Worm (Caenorhabditis elegans): Measurements from ENCODE around the gene C46F11.6.

C46F11.6 gene

DNA sequence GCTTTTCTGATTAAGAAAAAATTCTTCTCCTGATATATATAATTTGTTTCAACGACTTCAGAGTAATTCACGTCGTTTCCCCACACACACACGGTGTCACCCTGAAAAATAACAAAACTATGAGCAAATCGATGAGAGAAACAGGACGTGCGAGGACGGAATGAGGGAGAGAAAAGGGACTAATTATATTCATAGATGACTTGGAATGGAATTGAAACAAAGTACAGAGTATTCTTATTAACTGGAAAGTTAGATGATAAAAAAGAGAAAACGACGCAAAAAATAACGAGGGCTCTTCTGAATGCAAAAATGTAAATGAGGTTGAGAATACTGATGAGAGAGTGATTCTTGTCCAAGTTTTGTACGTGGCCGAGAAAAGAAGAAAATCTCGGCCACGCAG lies at the start of gene C46F11.6:
Gene C46F11.6 (minus strand): TSS at position 101 of the 400 bp plus-strand sequence.
- TF ChIP-seq jun-1 (tag; optimal IDR thresholded peaks at IDR 0.05): no peak
- no peak for TF ChIP-seq ceh-9 (tag; optimal IDR thresholded peaks at IDR 0.05)
- no peak for TF ChIP-seq ZK546.5 (tag; optimal IDR thresholded peaks at IDR 0.05)
- TF ChIP-seq ceh-82 (tag; optimal IDR thresholded peaks at IDR 0.05): no peak
- TF ChIP-seq lin-39 (tag; optimal IDR thresholded peaks at IDR 0.05): no peak
- no peak for TF ChIP-seq ceh-16 (tag; optimal IDR thresholded peaks at IDR 0.05)
- no peak for TF ChIP-seq aly-2 (tag; optimal IDR thresholded peaks at IDR 0.05)
- no peak for TF ChIP-seq egl-5 (tag; optimal IDR thresholded peaks at IDR 0.05)
- no peak for TF ChIP-seq nhr-77 (tag; optimal IDR thresholded peaks at IDR 0.05)
- no peak for TF ChIP-seq nhr-23 (tag; optimal IDR thresholded peaks at IDR 0.05)
- no peak for TF ChIP-seq sea-2 (GFP tag; optimal IDR thresholded peaks at IDR 0.05)
- TF ChIP-seq tbx-2 (tag; optimal IDR thresholded peaks at IDR 0.05): no peak
- TF ChIP-seq ama-1 (optimal IDR thresholded peaks at IDR 0.05): no peak
- TF ChIP-seq fkh-2 (tag; optimal IDR thresholded peaks at IDR 0.05): no peak
- no peak for TF ChIP-seq nhr-25 (tag; optimal IDR thresholded peaks at IDR 0.05)
- TF ChIP-seq ceh-28 (tag; optimal IDR thresholded peaks at IDR 0.05): no peak
- TF ChIP-seq ztf-11 (tag; optimal IDR thresholded peaks at IDR 0.05): no peak

DNA sequence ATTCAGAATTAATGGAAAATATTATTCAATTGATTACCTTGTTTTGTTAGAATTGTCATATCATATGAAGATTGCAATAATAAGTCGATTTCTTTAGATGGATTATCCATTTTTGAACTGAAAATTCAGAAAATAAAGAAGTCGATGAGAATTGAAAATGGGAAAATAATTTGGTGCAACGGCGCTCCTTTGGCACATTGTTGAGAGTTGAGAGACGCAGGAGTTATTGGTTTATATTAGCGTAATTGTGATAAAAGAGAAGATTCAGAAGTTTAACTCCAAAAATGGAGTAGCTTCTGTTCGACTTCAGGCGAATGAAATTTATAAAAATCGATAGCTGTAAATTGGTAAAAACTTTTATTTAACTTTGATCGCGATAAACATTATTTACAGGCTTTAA lies 49.3 kb upstream of the C46F11.6 start, which contains the start of gene C14B1.8:
Gene C14B1.8 (minus strand): TSS at position 117 of the 400 bp plus-strand sequence.
- TF ChIP-seq ceh-82 (tag; optimal IDR thresholded peaks at IDR 0.05): no peak
- TF ChIP-seq lin-39 (tag; optimal IDR thresholded peaks at IDR 0.05): no peak
- peak; percentile 51 for TF ChIP-seq lin-15B (tag; optimal IDR thresholded peaks at IDR 0.05)
- TF ChIP-seq nhr-25 (tag; optimal IDR thresholded peaks at IDR 0.05): no peak
- no peak for TF ChIP-seq nhr-237 (tag; optimal IDR thresholded peaks at IDR 0.05)
- TF ChIP-seq ceh-16 (tag; optimal IDR thresholded peaks at IDR 0.05): no peak
- TF ChIP-seq zag-1 (tag; optimal IDR thresholded peaks at IDR 0.05): no peak
- TF ChIP-seq unc-39 (tag; optimal IDR thresholded peaks at IDR 0.05): no peak

DNA sequence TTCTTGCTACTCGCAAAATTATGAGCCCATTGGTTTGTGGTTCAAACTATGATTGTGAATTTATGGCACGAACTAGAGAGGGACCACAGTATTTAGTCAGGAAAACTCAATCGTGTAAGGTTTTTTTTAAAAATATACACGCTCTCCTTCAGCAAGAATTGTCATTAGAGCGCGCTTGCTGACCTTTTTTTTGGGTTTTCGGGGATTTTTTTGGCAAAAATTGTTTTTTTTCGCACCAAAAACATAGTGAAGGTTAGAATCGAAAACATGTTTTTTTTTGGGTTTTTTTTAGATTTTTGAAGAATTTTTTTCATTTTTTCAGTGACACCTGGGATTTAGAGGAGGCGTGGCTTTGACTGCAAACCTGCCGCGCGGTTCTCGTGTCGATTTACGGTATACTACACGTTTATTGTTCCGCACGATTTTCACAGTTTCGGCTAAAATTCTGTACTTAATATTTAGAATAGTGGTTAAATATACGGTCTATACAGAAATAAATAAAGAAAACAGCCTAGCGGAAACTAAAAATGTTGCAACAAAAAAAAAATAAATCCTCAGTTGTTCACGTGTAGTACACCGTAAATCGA lies 45.9 kb upstream of the C46F11.6 start:
- no peak for TF ChIP-seq ZK546.5 (tag; optimal IDR thresholded peaks at IDR 0.05)
- TF ChIP-seq sea-2 (GFP tag; optimal IDR thresholded peaks at IDR 0.05): no peak
- peak; percentile 9 for TF ChIP-seq hmg-11 (tag; optimal IDR thresholded peaks at IDR 0.05)
- TF ChIP-seq unc-62 (GFP tag; optimal IDR thresholded peaks at IDR 0.05): no peak
- no peak for TF ChIP-seq ama-1 (optimal IDR thresholded peaks at IDR 0.05)
- no peak for TF ChIP-seq ceh-28 (tag; optimal IDR thresholded peaks at IDR 0.05)
- TF ChIP-seq ztf-4 (tag; optimal IDR thresholded peaks at IDR 0.05): no peak
- peak; percentile 62 for TF ChIP-seq R02D3.7 (tag; optimal IDR thresholded peaks at IDR 0.05)

DNA sequence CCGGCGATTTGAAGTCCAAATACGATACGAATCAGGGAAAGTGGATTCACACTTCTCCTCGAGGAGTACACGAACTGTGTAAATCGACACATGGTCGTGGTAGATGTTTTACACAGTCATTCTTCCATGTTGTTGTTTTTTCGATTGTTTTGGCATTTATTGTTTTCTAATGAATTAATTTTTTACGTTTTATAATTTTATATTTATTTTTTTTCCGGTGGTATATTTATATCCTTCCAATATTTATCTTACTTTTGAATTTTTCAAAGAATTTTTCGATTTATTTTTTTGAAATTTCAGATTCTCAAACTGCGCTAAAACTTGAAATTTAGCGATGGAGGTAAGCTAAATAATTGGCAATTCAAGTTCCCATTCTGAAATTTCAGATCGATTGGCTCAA lies 42.9 kb upstream of the C46F11.6 start, which contains the start of gene nrde-1:
Gene nrde-1 (plus strand): TSS at position 301 of the 400 bp plus-strand sequence.
- TF ChIP-seq fkh-10 (GFP tag; optimal IDR thresholded peaks at IDR 0.05) (no peak), ceh-16 (tag; optimal IDR thresholded peaks at IDR 0.05) (no peak), aly-2 (tag; optimal IDR thresholded peaks at IDR 0.05) (no peak), elt-3 (tag; optimal IDR thresholded peaks at IDR 0.05) (no peak), R02D3.7 (tag; optimal IDR thresholded peaks at IDR 0.05) (no peak), ZK546.5 (tag; optimal IDR thresholded peaks at IDR 0.05) (no peak), nhr-237 (tag; optimal IDR thresholded peaks at IDR 0.05) (no peak), nhr-23 (tag; optimal IDR thresholded peaks at IDR 0.05) (no peak), nhr-43 (tag; optimal IDR thresholded peaks at IDR 0.05; ENCODE audit: poor library complexity, severe bottlenecking) (no peak), nhr-11 (tag; optimal IDR thresholded peaks at IDR 0.05) (no peak), mdl-1 (tag; optimal IDR thresholded peaks at IDR 0.05) (no peak), ztf-11 (tag; optimal IDR thresholded peaks at IDR 0.05) (no peak), unc-39 (tag; optimal IDR thresholded peaks at IDR 0.05) (no peak), lin-39 (tag; optimal IDR thresholded peaks at IDR 0.05) (no peak), hmg-11 (tag; optimal IDR thresholded peaks at IDR 0.05) (no peak), egl-5 (tag; optimal IDR thresholded peaks at IDR 0.05) (no peak), mml-1 (tag; optimal IDR thresholded peaks at IDR 0.05) (no peak)

DNA sequence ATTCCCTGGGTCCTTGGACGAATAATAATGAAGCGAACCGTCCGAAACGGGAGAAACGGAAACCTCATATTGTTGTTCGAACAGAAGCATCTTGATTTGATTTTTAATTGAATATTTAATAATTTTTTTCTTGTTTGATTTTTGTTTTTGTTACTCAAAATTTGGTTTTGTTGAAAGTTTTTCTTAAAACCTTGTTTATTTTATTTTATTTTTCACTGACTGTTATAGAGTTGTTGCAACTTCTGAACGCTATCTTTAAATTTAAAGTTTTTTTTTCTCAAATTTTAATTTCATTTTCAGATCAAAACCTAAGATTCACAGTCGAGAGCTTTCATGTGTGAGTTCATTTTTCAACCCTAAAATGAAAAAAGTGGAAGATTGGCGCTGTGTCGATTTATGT lies 38.8 kb upstream of the C46F11.6 start, which contains the start of gene alkb-8:
Gene alkb-8 (plus strand): TSS at position 301 of the 400 bp plus-strand sequence.
- TF ChIP-seq ceh-82 (tag; optimal IDR thresholded peaks at IDR 0.05): no peak

DNA sequence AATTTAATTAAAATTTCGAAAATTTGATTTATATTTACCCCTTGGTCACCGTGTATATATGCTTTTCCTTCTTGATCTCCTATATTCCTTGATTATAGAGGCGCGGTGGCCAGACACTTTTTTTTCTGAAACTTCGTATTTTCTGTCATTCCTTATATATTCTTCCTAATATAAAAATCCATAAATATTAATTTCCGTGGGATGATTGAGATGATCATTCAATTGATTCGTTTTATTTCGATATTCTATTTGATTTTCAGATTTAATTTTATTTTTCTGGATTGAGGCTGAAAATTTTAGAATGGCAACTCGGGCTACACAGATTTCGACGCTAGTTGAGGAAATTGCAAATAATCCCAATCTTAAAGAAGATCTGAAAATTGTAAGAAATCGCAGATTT lies 36.4 kb upstream of the C46F11.6 start, which contains the start of gene dph-1:
Gene dph-1 (plus strand): TSS at position 301 of the 400 bp plus-strand sequence.
- TF ChIP-seq mml-1 (tag; optimal IDR thresholded peaks at IDR 0.05) (no peak), ceh-82 (tag; optimal IDR thresholded peaks at IDR 0.05) (no peak), ceh-9 (tag; optimal IDR thresholded peaks at IDR 0.05) (no peak), tbx-2 (tag; optimal IDR thresholded peaks at IDR 0.05) (no peak), unc-62 (GFP tag; optimal IDR thresholded peaks at IDR 0.05) (no peak), nhr-67 (tag; optimal IDR thresholded peaks at IDR 0.05) (no peak), elt-2 (tag; optimal IDR thresholded peaks at IDR 0.05) (no peak), nhr-11 (tag; optimal IDR thresholded peaks at IDR 0.05) (no peak), ztf-11 (tag; optimal IDR thresholded peaks at IDR 0.05) (no peak), unc-39 (tag; optimal IDR thresholded peaks at IDR 0.05) (no peak)
